Fruit fly (Drosophila melanogaster): ENCODE measurements around the gene CG3823.

CG3823 gene

DNA sequence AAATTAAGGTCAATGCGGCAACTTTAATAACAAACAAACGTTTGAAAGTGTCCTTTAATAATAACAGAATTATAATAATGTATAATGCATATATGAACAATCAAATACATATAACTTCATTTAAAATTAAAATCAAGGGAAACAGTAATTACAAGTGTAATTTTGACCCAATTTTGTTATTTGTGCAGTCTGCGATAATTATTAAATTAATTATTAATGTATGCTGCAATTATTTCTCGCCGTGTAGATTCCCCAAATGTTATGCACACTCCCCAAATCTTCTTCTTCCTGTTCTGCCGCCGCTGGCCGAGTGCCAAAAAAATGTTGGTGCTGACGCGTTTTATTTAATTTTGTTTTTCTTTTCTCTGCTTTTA is 49.8 kb downstream of the CG3823 start (continued):
- TF ChIP-seq Dbx (GFP tag; IDR thresholded peaks at IDR 0.05) (peak; percentile 84), pros (GFP tag; optimal IDR thresholded peaks at IDR 0.05) (no peak), CG17912 (GFP tag; optimal IDR thresholded peaks at IDR 0.05) (peak; percentile 29), D19B (GFP tag; optimal IDR thresholded peaks at IDR 0.05) (peak; percentile 73), CG7556 (GFP tag; optimal IDR thresholded peaks at IDR 0.05) (peak; percentile 94), NK7.1 (GFP tag; optimal IDR thresholded peaks at IDR 0.05) (no peak), sna (GFP tag; IDR thresholded peaks at IDR 0.05; ENCODE audit: partially characterized antibody) (no peak), Dref (GFP tag; IDR thresholded peaks at IDR 0.05) (no peak), dm (GFP tag; optimal IDR thresholded peaks at IDR 0.05) (no peak), CG6683 (GFP tag; optimal IDR thresholded peaks at IDR 0.05) (peak; percentile 76), unpg (GFP tag; optimal IDR thresholded peaks at IDR 0.05) (peak; percentile 89), CG16779 (GFP tag; IDR thresholded peaks at IDR 0.05) (no peak), CG12236 (GFP tag; optimal IDR thresholded peaks at IDR 0.05) (no peak), so (GFP tag; IDR thresholded peaks at IDR 0.05) (peak; percentile 90), tup (GFP tag; optimal IDR thresholded peaks at IDR 0.05) (peak; percentile 13), Drgx (GFP tag; IDR thresholded peaks at IDR 0.05) (peak; percentile 63), CG8281 (tag; optimal IDR thresholded peaks at IDR 0.05) (peak; percentile 76), az2 (GFP tag; optimal IDR thresholded peaks at IDR 0.05) (peak; percentile 86), Pdp1 (GFP tag; optimal IDR thresholded peaks at IDR 0.05) (peak in 1 of 2 experiments; percentile 54), Fer2 (tag; optimal IDR thresholded peaks at IDR 0.05) (peak; percentile 75), CG3726 (GFP tag; IDR thresholded peaks at IDR 0.05) (peak; percentile 77), gcm (GFP tag; optimal IDR thresholded peaks at IDR 0.05) (peak; percentile 83), Ada2b (GFP tag; IDR thresholded peaks at IDR 0.05) (peak; percentile 81), CG12942 (GFP tag; optimal IDR thresholded peaks at IDR 0.05) (peak; percentile 63), CG18262 (tag; optimal IDR thresholded peaks at IDR 0.05) (peak; percentile 92), org-1 (GFP tag; optimal IDR thresholded peaks at IDR 0.05) (peak; percentile 87), CG10366 (GFP tag; IDR thresholded peaks at IDR 0.05) (peak; percentile 71), lmd (GFP tag; IDR thresholded peaks at IDR 0.05) (peak; percentile 83), sc (optimal IDR thresholded peaks at IDR 0.05) (no peak), sc (GFP tag; optimal IDR thresholded peaks at IDR 0.05) (peak; percentile 77), CG34422 (GFP tag; IDR thresholded peaks at IDR 0.05) (peak; percentile 85), hbn (GFP tag; IDR thresholded peaks at IDR 0.05; ENCODE audit: partially characterized antibody) (no peak), zfh1 (GFP tag; IDR thresholded peaks at IDR 0.05) (peak; percentile 75), al (GFP tag; IDR thresholded peaks at IDR 0.05) (peak; percentile 65), CG5953 (GFP tag; IDR thresholded peaks at IDR 0.05) (peak; percentile 76), Fer1 (GFP tag; optimal IDR thresholded peaks at IDR 0.05) (peak; percentile 93), Mad (GFP tag; optimal IDR thresholded peaks at IDR 0.05) (peak; percentile 50), seq (GFP tag; IDR thresholded peaks at IDR 0.05) (peak; percentile 43; the same call in 1 of the 2 replicates), CG18599 (GFP tag; optimal IDR thresholded peaks at IDR 0.05) (peak; percentile 93), CG16815 (GFP tag; optimal IDR thresholded peaks at IDR 0.05) (peak; percentile 81), nerfin-1 (tag; optimal IDR thresholded peaks at IDR 0.05) (peak; percentile 85), Sry-β (GFP tag; optimal IDR thresholded peaks at IDR 0.05) (no peak), CG13424 (tag; optimal IDR thresholded peaks at IDR 0.05) (peak; percentile 93), E2f1 (GFP tag; IDR thresholded peaks at IDR 0.05) (peak; percentile 82), pan (optimal IDR thresholded peaks at IDR 0.05) (no peak), pan (GFP tag; optimal IDR thresholded peaks at IDR 0.05 in 1 of 2, IDR thresholded peaks at IDR 0.05 in 1 of 2) (peak in 1 of 2 experiments; percentile 80), CG17612 (GFP tag; IDR thresholded peaks at IDR 0.05) (peak; percentile 60; the same call in 1 of the 2 replicates), trh (GFP tag; optimal IDR thresholded peaks at IDR 0.05) (peak; percentile 66), Lim3 (GFP tag; IDR thresholded peaks at IDR 0.05) (peak; percentile 34; the same call in 1 of the 2 replicates), Kr (GFP tag; optimal IDR thresholded peaks at IDR 0.05) (no peak), danr (GFP tag; IDR thresholded peaks at IDR 0.05) (peak; percentile 66), Myb (GFP tag; optimal IDR thresholded peaks at IDR 0.05) (no peak)

Measured in whole organism, embryonic.